Worm (Caenorhabditis elegans) whole organism, mixed stage, embryonic: ENCODE data around the gene lgc-30.
"Not testable (repeated sequence)": the region's sequence is repeated elsewhere in the genome, so short reads cannot be mapped to it uniquely, and the experiment has no call there.

Experiments used
- bed-3 ChIP-seq: fragments of 200-800 bp; sonication (Bioruptor generic); optimal IDR thresholded peaks from 3 replicates; lab custom pipeline; 2018; ENCODE audit warnings: mild to moderate bottlenecking, missing genetic modification characterization, moderate library complexity, missing compliant biosample characterization
- blmp-1 ChIP-seq: fragments of 150-350 bp; optimal IDR thresholded peaks from 2 replicates; lab custom pipeline; 2014; ENCODE audit warnings: missing biosample characterization, missing genetic modification characterization
- ceh-39 ChIP-seq: fragments of 150-350 bp; optimal IDR thresholded peaks from 2 replicates; lab custom pipeline; 2014; ENCODE audit warnings: missing biosample characterization, missing genetic modification characterization
- ceh-43 ChIP-seq: fragments of 200-800 bp; sonication (Bioruptor generic); optimal IDR thresholded peaks from 2 replicates; lab custom pipeline; 2018; ENCODE audit warnings: mild to moderate bottlenecking, missing genetic modification characterization, moderate library complexity, missing compliant biosample characterization
- ceh-83 ChIP-seq: fragments of 200-800 bp; sonication (Bioruptor generic); optimal IDR thresholded peaks from 2 replicates; lab custom pipeline; 2018; ENCODE audit warnings: mild to moderate bottlenecking, missing genetic modification characterization, missing compliant biosample characterization
- ces-1 ChIP-seq: fragments of 150-350 bp; optimal IDR thresholded peaks from 2 replicates; lab custom pipeline; 2014; ENCODE audit warnings: missing biosample characterization, missing genetic modification reagents, missing genetic modification characterization
- cnd-1 ChIP-seq: fragments of 200-800 bp; sonication (Bioruptor generic); optimal IDR thresholded peaks from 2 replicates; lab custom pipeline; 2018; ENCODE audit warnings: mild to moderate bottlenecking, missing genetic modification characterization, missing compliant biosample characterization
- elt-3 ChIP-seq: fragments of 150-350 bp; optimal IDR thresholded peaks from 2 replicates; lab custom pipeline; 2014; ENCODE audit warnings: missing biosample characterization, missing genetic modification characterization
- ham-2 ChIP-seq: fragments of 200-800 bp; sonication (Bioruptor generic); optimal IDR thresholded peaks from 2 replicates; lab custom pipeline; 2018; ENCODE audit warnings: mild to moderate bottlenecking, missing genetic modification characterization, missing compliant biosample characterization
- hlh-1 ChIP-seq: fragments of 150-350 bp; optimal IDR thresholded peaks from 2 replicates; lab custom pipeline; 2014; ENCODE audit warnings: missing biosample characterization, missing genetic modification reagents, missing genetic modification characterization
- lin-13 ChIP-seq: fragments of 150-350 bp; optimal IDR thresholded peaks from 2 replicates; lab custom pipeline; 2014; ENCODE audit warnings: missing biosample characterization, missing genetic modification characterization
- lin-32 ChIP-seq: fragments of 200-800 bp; sonication (Bioruptor generic); optimal IDR thresholded peaks from 2 replicates; lab custom pipeline; 2018; ENCODE audit warnings: mild to moderate bottlenecking, missing genetic modification characterization, missing compliant biosample characterization
- lsy-2 ChIP-seq: fragments of 150-350 bp; optimal IDR thresholded peaks from 2 replicates; lab custom pipeline; 2014; ENCODE audit warnings: missing biosample characterization, missing genetic modification characterization
- mab-5 ChIP-seq: fragments of 150-350 bp; optimal IDR thresholded peaks from 2 replicates; lab custom pipeline; 2014; ENCODE audit warnings: missing biosample characterization, missing genetic modification characterization
- mep-1 ChIP-seq: fragments of 150-350 bp; optimal IDR thresholded peaks from 2 replicates; lab custom pipeline; 2017; ENCODE audit warnings: missing biosample characterization, missing genetic modification reagents, missing genetic modification characterization, inconsistent platforms
- mls-2 ChIP-seq: sonication (generic microtip); optimal IDR thresholded peaks from 2 replicates; lab custom pipeline; 2016; ENCODE audit warnings: mild to moderate bottlenecking, missing genetic modification characterization, moderate library complexity, missing compliant biosample characterization
- nhr-2 ChIP-seq: fragments of 150-350 bp; optimal IDR thresholded peaks from 2 replicates; lab custom pipeline; 2014; ENCODE audit warnings: missing biosample characterization, missing genetic modification characterization
- nhr-237 ChIP-seq: fragments of 150-350 bp; optimal IDR thresholded peaks from 2 replicates; lab custom pipeline; 2014; ENCODE audit warnings: missing biosample characterization, missing genetic modification characterization
- nhr-28 ChIP-seq: fragments of 150-350 bp; optimal IDR thresholded peaks from 2 replicates; lab custom pipeline; 2014; ENCODE audit warnings: missing biosample characterization, missing genetic modification characterization
- nhr-76 ChIP-seq: sonication (generic microtip); optimal IDR thresholded peaks from 2 replicates; lab custom pipeline; 2017; ENCODE audit warnings: missing biosample characterization, missing genetic modification characterization
- pha-4 ChIP-seq: fragments of 150-350 bp; optimal IDR thresholded peaks from 2 replicates; lab custom pipeline; 2018; ENCODE audit warnings: missing biosample characterization, missing genetic modification reagents, missing genetic modification characterization
- sem-2 ChIP-seq: fragments of 200-800 bp; sonication (Bioruptor generic); optimal IDR thresholded peaks from 2 replicates; lab custom pipeline; 2018; ENCODE audit warnings: mild to moderate bottlenecking, missing genetic modification characterization, missing compliant biosample characterization
- snpc-4 ChIP-seq: fragments of 150-350 bp; optimal IDR thresholded peaks from 2 replicates; lab custom pipeline; 2014; ENCODE audit warnings: missing biosample characterization, missing genetic modification characterization
- sptf-1 ChIP-seq: sonication (generic microtip); optimal IDR thresholded peaks from 2 replicates; lab custom pipeline; 2017; ENCODE audit warnings: mild to moderate bottlenecking, missing genetic modification characterization, moderate library complexity, missing compliant biosample characterization
- tbx-8 ChIP-seq: fragments of 200-800 bp; sonication (Bioruptor generic); optimal IDR thresholded peaks from 2 replicates; lab custom pipeline; 2018; ENCODE audit warnings: mild to moderate bottlenecking, missing genetic modification characterization, moderate library complexity, missing compliant biosample characterization
- unc-120 ChIP-seq: sonication (generic microtip); optimal IDR thresholded peaks from 2 replicates; lab custom pipeline; 2017; ENCODE audit warnings: missing genetic modification characterization, missing compliant biosample characterization; ENCODE audit not compliant: poor library complexity, severe bottlenecking
- unc-62 ChIP-seq: fragments of 150-350 bp; optimal IDR thresholded peaks from 2 replicates; lab custom pipeline; 2014; ENCODE audit warnings: missing biosample characterization, missing genetic modification reagents, missing genetic modification characterization
- zip-8 ChIP-seq: fragments of 150-350 bp; optimal IDR thresholded peaks from 2 replicates; lab custom pipeline; 2014; ENCODE audit warnings: missing biosample characterization, missing genetic modification characterization
- ztf-11 ChIP-seq: fragments of 150-350 bp; optimal IDR thresholded peaks from 2 replicates; lab custom pipeline; 2014; ENCODE audit warnings: missing biosample characterization, missing genetic modification characterization

lgc-30 gene

DNA sequence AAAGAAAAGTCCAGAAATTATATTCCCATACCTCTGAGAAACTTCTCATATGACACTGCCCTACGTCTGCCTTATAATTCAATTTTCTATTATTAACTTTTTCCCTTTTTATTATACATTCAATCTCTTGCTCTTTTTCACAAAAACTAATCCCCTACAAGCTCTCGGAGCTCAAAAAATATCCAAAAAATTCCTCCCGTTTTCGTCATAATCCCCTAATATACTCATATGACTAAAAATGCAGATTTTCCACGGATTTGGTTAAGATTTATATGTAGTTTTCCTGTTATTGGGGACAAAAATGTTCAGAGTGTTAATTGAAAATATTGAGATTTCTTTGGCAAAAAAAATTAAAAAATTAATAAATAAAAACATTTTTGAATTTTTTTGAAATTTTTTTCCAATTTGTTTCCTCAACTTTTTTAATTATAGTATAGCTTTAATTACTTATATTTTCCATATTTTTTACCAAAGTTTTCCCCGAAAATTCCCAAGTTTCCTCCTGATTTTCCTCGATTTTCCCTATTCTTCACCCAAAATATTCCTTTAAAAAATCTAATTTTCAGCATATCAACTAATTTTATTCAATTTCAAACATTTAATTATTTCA, at the start of gene lgc-30:
Gene lgc-30, plus strand, starts transcription at position 560 of the 610 bp plus-strand sequence.
- TF ChIP-seq ceh-39 (tag; lab: Kevin White, UChicago): no peak
- no peak for TF ChIP-seq snpc-4 (tag; lab: Kevin White, UChicago)
- TF ChIP-seq ceh-83 (GFP tag; lab: Kevin White, UChicago): no peak
- TF ChIP-seq nhr-2 (tag; lab: Kevin White, UChicago): no peak
- TF ChIP-seq lsy-2 (tag; lab: Kevin White, UChicago): no peak
- no peak for TF ChIP-seq unc-62 (GFP tag; lab: Kevin White, UChicago)
- TF ChIP-seq blmp-1 (tag; lab: Kevin White, UChicago): no peak
- TF ChIP-seq bed-3 (GFP tag; lab: Kevin White, UChicago): no peak
- TF ChIP-seq elt-3 (tag; lab: Kevin White, UChicago): no peak
- no peak for TF ChIP-seq tbx-8 (GFP tag; lab: Kevin White, UChicago)
- no peak for TF ChIP-seq ces-1
- TF ChIP-seq pha-4 (tag; lab: Kevin White, UChicago): no peak
- TF ChIP-seq nhr-76 (tag; lab: Kevin White, UChicago): no peak
- TF ChIP-seq zip-8 (tag; lab: Kevin White, UChicago): no peak

DNA sequence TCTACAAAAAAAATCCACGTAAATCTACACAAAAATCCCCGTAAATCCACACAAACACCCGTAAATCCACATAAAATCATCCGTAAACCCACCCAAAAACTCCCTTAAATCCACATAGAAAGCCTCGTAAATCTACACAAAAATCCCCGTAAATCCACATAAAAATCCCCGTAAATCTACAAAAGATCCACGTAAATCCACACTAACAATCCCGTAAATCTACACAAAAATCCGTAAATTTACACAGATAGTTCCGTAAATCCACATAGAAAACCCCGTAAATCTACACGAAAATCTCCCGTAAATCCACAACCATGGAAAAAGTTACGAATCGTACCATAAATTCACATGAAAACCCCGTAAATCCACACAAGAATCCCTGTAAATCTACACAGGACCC, 46.0 kb upstream of the lgc-30 start:
- no peak for TF ChIP-seq ceh-83 (GFP tag; lab: Kevin White, UChicago)
- no peak for TF ChIP-seq nhr-28
- TF ChIP-seq nhr-2 (tag; lab: Kevin White, UChicago): no peak
- TF ChIP-seq zip-8 (tag; lab: Kevin White, UChicago): no peak
- TF ChIP-seq ceh-43 (GFP tag; lab: Kevin White, UChicago): no peak
- no peak for TF ChIP-seq pha-4 (tag; lab: Kevin White, UChicago)
- TF ChIP-seq ces-1: no peak
- no peak for TF ChIP-seq bed-3 (GFP tag; lab: Kevin White, UChicago)
- TF ChIP-seq elt-3 (tag; lab: Kevin White, UChicago): no peak
- no peak for TF ChIP-seq unc-62 (GFP tag; lab: Kevin White, UChicago)
- no peak for TF ChIP-seq snpc-4 (tag; lab: Kevin White, UChicago)
- no peak for TF ChIP-seq hlh-1
- no peak for TF ChIP-seq unc-120
- no peak for TF ChIP-seq mls-2 (tag; lab: Kevin White, UChicago)
- no peak for TF ChIP-seq tbx-8 (GFP tag; lab: Kevin White, UChicago)
- TF ChIP-seq cnd-1 (tag; lab: Kevin White, UChicago): no peak
- no peak for TF ChIP-seq mab-5 (tag; lab: Kevin White, UChicago)

DNA sequence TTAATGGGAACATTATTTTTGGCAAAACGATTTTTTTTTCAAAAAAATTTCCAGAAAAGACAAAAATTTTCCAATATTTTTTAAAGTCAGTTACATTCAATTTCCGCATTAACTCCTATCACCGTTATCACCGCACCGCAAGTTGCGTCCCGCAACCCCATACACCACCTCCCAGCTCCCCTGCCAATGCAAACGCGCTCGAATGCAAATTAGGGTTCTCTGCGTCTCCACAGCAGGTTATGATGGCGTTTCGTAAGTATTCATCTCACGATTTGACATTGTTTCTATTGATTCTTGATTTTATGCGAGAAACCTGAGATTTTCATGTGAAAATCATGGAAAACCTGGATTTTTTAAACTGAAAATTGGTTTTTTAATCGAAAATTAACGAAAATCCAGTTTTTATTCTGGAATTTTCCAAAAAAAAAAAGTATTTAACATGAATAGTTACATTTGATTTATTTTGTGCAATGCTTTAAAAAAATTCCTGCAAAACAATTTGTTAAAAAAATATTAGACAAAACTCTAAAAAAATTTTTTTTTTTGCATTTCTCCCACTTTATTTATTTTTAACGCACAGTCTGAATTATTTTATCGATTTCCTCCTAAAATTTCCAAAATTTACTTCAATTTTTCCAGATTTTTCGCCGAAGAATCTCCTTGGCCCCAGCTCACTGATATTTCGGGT, 39.8 kb upstream of the lgc-30 start, which contains the start of gene mak-2:
Gene mak-2, plus strand, starts transcription at position 638 of the 688 bp plus-strand sequence.
- TF ChIP-seq mep-1 (tag; lab: Kevin White, UChicago) (peak; percentile 78), zip-8 (tag; lab: Kevin White, UChicago) (no peak), nhr-237 (tag; lab: Kevin White, UChicago) (peak; percentile 48), ces-1 (peak; percentile 72), lsy-2 (tag; lab: Kevin White, UChicago) (peak; percentile 81), lin-13 (tag; lab: Kevin White, UChicago) (peak; percentile 90), ham-2 (GFP tag; lab: Kevin White, UChicago) (no peak), unc-62 (GFP tag; lab: Kevin White, UChicago) (peak; percentile 8), ceh-39 (tag; lab: Kevin White, UChicago) (peak; percentile 37), ceh-43 (GFP tag; lab: Kevin White, UChicago) (no peak), sem-2 (no peak), nhr-2 (tag; lab: Kevin White, UChicago) (no peak), nhr-76 (tag; lab: Kevin White, UChicago) (no peak), sptf-1 (tag; lab: Kevin White, UChicago) (peak; percentile 45), mls-2 (tag; lab: Kevin White, UChicago) (peak; percentile 19), cnd-1 (tag; lab: Kevin White, UChicago) (peak; percentile 9), pha-4 (tag; lab: Kevin White, UChicago) (peak; percentile 86), unc-120 (peak; percentile 39), hlh-1 (peak; percentile 49)

DNA sequence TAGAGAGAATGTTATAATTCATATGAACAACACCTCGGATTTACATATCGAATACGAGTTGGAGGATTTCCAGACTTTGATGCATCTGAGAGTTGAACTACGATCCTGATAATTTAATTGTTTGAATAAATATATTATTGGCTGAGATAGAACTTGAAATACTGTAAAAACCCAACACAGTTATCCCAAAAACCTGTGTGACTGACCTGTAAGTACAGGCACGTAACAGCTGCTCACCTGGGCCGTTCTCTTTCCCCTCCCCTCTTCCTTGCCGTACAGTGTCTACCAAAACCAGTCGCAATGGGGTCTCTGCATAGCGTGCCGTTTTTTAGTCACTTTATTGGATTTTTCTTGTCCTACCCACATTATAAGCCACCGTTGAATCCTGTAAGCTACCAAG, 19.7 kb upstream of the lgc-30 start, which contains the start of gene fbxc-12:
Gene fbxc-12, plus strand, starts transcription at position 301 of the 400 bp plus-strand sequence.
- TF ChIP-seq nhr-2 (tag; lab: Kevin White, UChicago); mls-2 (tag; lab: Kevin White, UChicago); unc-62 (GFP tag; lab: Kevin White, UChicago): not testable (repeated sequence)

DNA sequence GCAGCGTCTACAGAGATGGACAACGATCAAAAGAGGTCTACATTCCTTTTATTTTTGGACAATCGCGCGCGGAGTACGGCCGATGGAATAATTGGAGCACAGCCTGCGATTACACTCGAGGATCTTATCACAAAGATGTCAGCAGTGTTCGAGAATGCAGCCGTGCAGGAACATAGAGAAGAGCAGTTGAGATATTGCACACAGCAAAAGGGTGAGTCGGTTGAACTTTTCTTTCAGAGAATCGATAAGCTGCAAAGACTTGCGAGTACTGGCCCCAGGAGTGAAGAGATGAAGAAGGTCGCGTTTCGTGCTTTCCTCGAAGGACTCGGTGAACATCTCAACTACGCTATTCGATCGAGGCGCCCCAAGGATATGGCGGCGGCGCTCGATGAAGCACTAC, 9.8 kb upstream of the lgc-30 start:
- no peak for TF ChIP-seq lin-32 (GFP tag; lab: Kevin White, UChicago)
- TF ChIP-seq cnd-1 (tag; lab: Kevin White, UChicago): no peak
- no peak for TF ChIP-seq nhr-76 (tag; lab: Kevin White, UChicago)
- TF ChIP-seq ztf-11: no peak
- TF ChIP-seq nhr-28: no peak
- TF ChIP-seq mab-5 (tag; lab: Kevin White, UChicago): no peak
- no peak for TF ChIP-seq pha-4 (tag; lab: Kevin White, UChicago)
- TF ChIP-seq sem-2: no peak
